Worm (Caenorhabditis elegans) whole organism, midembryonic: ENCODE results near the gene Y71H2B.8.

ENCODE experiments used
- T22C8.4 ChIP-seq: fragments of 200-800 bp; sonication (Bioruptor generic); IDR thresholded peaks from 2 replicates; pipeline ENCODE4 v1.3.6; 2022; ENCODE audit warnings: missing genetic modification characterization, missing compliant biosample characterization
- ztf-29 ChIP-seq: fragments of 200-800 bp; sonication (Bioruptor generic); IDR thresholded peaks from 2 replicates; pipeline ENCODE4 v1.3.6; 2022; ENCODE audit warnings: missing genetic modification reagents, missing genetic modification characterization, missing compliant biosample characterization

DNA sequence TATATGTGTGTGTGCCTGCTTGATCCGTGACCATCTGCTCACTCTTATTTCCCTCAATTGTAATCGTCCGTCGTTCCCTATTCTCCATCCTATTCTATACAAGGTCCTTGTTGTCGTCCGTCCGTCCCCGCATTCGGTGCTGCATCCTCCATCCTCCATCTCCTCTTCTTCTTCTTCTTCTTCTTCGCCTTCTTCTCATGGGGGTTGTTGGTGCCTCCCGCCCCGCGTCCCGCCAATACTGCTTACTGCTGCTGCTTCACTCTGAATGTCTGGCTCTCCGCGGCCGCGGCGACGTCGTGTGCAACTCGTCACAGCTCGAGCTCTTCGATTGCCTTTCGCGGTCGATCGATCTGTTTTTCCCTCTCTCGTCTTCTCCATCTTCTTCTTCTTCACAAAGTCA lies 44.0 kb upstream of the Y71H2B.8 start:
- TF ChIP-seq ztf-29 (GFP tag; lab: Robert Waterston, UW): no peak
- 0 out of 2 replicates have a peak, but pooled peaks have one; percentile 24 for TF ChIP-seq T22C8.4 (GFP tag; lab: Robert Waterston, UW)
